Worm (Caenorhabditis elegans): ENCODE measurements around the gene F56D5.9.
A peak's percentile ranks its signal among the peaks of the same experiment; 100 is the strongest.

The F56D5.9 gene

ce11 chrIV:9410766-9411165 lies 11.5 kb downstream of the F56D5.9 start:
- TF ChIP-seq egrh-3 (GFP tag; IDR thresholded peaks at IDR 0.05) (peak; percentile 58; the same call in 1 of the 2 replicates), F33H1.4 (GFP tag; IDR thresholded peaks at IDR 0.05) (peak; percentile 64)

- TF ChIP-seq attf-5 (GFP tag; optimal IDR thresholded peaks at IDR 0.05) (no peak), ceh-79 (tag; optimal IDR thresholded peaks at IDR 0.05) (no peak), tlf-1 (GFP tag; optimal IDR thresholded peaks at IDR 0.05) (no peak), egl-18 (GFP tag; IDR thresholded peaks at IDR 0.05) (no peak)
These were observed 14.3 kb downstream of the F56D5.9 start, which contains the start of gene F56D5.5 for ce11 chrIV:9408004-9408403. Gene F56D5.5, minus strand, starts transcription at chrIV:9408104.

ce11 chrIV:9403761-9404420 lies 18.4 kb downstream of the F56D5.9 start:
- TF ChIP-seq mcd-1 (GFP tag; IDR thresholded peaks at IDR 0.05) (peak; percentile 96), dpl-1 (GFP tag; optimal IDR thresholded peaks at IDR 0.05) (peak; percentile 29), K11D2.4 (GFP tag; IDR thresholded peaks at IDR 0.05) (0 out of 2 replicates have a peak, but pooled peaks have one; percentile 10), zfh-2 (GFP tag; conservative IDR thresholded peaks at IDR 0.05) (peak; percentile 58; the same call in 1 of the 2 replicates), Y56A3A.18 (GFP tag; IDR thresholded peaks at IDR 0.05) (0 out of 2 replicates have a peak, but pooled peaks have one; percentile 19), F57C9.4 (tag; optimal IDR thresholded peaks at IDR 0.05) (no peak), lin-54 (GFP tag; optimal IDR thresholded peaks at IDR 0.05) (peak; percentile 84), lin-35 (GFP tag; optimal IDR thresholded peaks at IDR 0.05) (peak in 1 of 3 experiments; percentile 64), efl-1 (GFP tag; optimal IDR thresholded peaks at IDR 0.05) (peak; percentile 60), bed-2 (GFP tag; IDR thresholded peaks at IDR 0.05) (no peak), hmg-1.2 (GFP tag; IDR thresholded peaks at IDR 0.05) (no peak), mes-4 (tag; optimal IDR thresholded peaks at IDR 0.05) (no peak)

- TF ChIP-seq nhr-80 (tag; optimal IDR thresholded peaks at IDR 0.05) (peak; percentile 66), gei-17 (GFP tag; optimal IDR thresholded peaks at IDR 0.05) (no peak), C06A6.2 (GFP tag; conservative IDR thresholded peaks at IDR 0.05) (no peak), tbp1 (GFP tag; optimal IDR thresholded peaks at IDR 0.05) (no peak)
These were observed 20.6 kb downstream of the F56D5.9 start, which contains the start of gene F56D5.6 for ce11 chrIV:9401715-9402114. Gene F56D5.6, plus strand, starts transcription at chrIV:9401922.

ce11 chrIV:9398512-9398911 lies 23.8 kb downstream of the F56D5.9 start, which contains the start of gene F56D5.2:
Gene F56D5.2, minus strand, starts transcription at chrIV:9398612.
- TF ChIP-seq B0336.3 (GFP tag; IDR thresholded peaks at IDR 0.05), result no peak
- no peak for TF ChIP-seq ztf-28 (GFP tag; IDR thresholded peaks at IDR 0.05)
- no peak for TF ChIP-seq mxl-1 (tag; optimal IDR thresholded peaks at IDR 0.05)
- TF ChIP-seq T07F8.4 (tag; optimal IDR thresholded peaks at IDR 0.05), result no peak
- no peak for TF ChIP-seq akir-1 (GFP tag; optimal IDR thresholded peaks at IDR 0.05)
- no peak for TF ChIP-seq lin-35 (GFP tag; optimal IDR thresholded peaks at IDR 0.05)
- no peak for TF ChIP-seq nfya-1 (tag; optimal IDR thresholded peaks at IDR 0.05; ENCODE audit: borderline replicate concordance, insufficient read depth)
- TF ChIP-seq madf-8 (GFP tag; conservative IDR thresholded peaks at IDR 0.05), result no peak
- no peak for TF ChIP-seq egrh-3 (GFP tag; IDR thresholded peaks at IDR 0.05)
- TF ChIP-seq Y53F4B.3 (GFP tag; IDR thresholded peaks at IDR 0.05), result no peak
- no peak for TF ChIP-seq nhr-90 (tag; optimal IDR thresholded peaks at IDR 0.05)
- TF ChIP-seq ceh-100 (GFP tag; IDR thresholded peaks at IDR 0.05), result no peak
- no peak for TF ChIP-seq chd-7 (tag; optimal IDR thresholded peaks at IDR 0.05)
- no peak for TF ChIP-seq zfh-2 (GFP tag; conservative IDR thresholded peaks at IDR 0.05)
- no peak for TF ChIP-seq K11D2.4 (GFP tag; IDR thresholded peaks at IDR 0.05)
- TF ChIP-seq him-1 (tag; optimal IDR thresholded peaks at IDR 0.05), result no peak
- no peak for TF ChIP-seq sdz-38 (tag; optimal IDR thresholded peaks at IDR 0.05)
